Worm (Caenorhabditis elegans) whole organism, mixed stage, embryonic: ENCODE data around the gene F42C5.4.
A peak's percentile ranks its signal among the peaks of the same experiment; 100 is the strongest.
"Not testable (repeated sequence)": the region's sequence is repeated elsewhere in the genome, so short reads cannot be mapped to it uniquely, and the experiment has no call there.

Experiments used
- M03D4.4 ChIP-seq: sonication (generic microtip); optimal IDR thresholded peaks from 2 replicates; lab custom pipeline; 2017; ENCODE audit warnings: mild to moderate bottlenecking, missing genetic modification characterization, missing compliant biosample characterization
- bed-3 ChIP-seq: fragments of 200-800 bp; sonication (Bioruptor generic); optimal IDR thresholded peaks from 3 replicates; lab custom pipeline; 2018; ENCODE audit warnings: mild to moderate bottlenecking, missing genetic modification characterization, moderate library complexity, missing compliant biosample characterization
- blmp-1 ChIP-seq: fragments of 150-350 bp; optimal IDR thresholded peaks from 2 replicates; lab custom pipeline; 2014; ENCODE audit warnings: missing biosample characterization, missing genetic modification characterization
- ceh-39 ChIP-seq: fragments of 150-350 bp; optimal IDR thresholded peaks from 2 replicates; lab custom pipeline; 2014; ENCODE audit warnings: missing biosample characterization, missing genetic modification characterization
- ceh-43 ChIP-seq: fragments of 200-800 bp; sonication (Bioruptor generic); optimal IDR thresholded peaks from 2 replicates; lab custom pipeline; 2018; ENCODE audit warnings: mild to moderate bottlenecking, missing genetic modification characterization, moderate library complexity, missing compliant biosample characterization
- ceh-83 ChIP-seq: fragments of 200-800 bp; sonication (Bioruptor generic); optimal IDR thresholded peaks from 2 replicates; lab custom pipeline; 2018; ENCODE audit warnings: mild to moderate bottlenecking, missing genetic modification characterization, missing compliant biosample characterization
- ces-1 ChIP-seq: fragments of 150-350 bp; optimal IDR thresholded peaks from 2 replicates; lab custom pipeline; 2014; ENCODE audit warnings: missing biosample characterization, missing genetic modification reagents, missing genetic modification characterization
- cnd-1 ChIP-seq: fragments of 200-800 bp; sonication (Bioruptor generic); optimal IDR thresholded peaks from 2 replicates; lab custom pipeline; 2018; ENCODE audit warnings: mild to moderate bottlenecking, missing genetic modification characterization, missing compliant biosample characterization
- drap-1 ChIP-seq: fragments of 200-800 bp; sonication (Bioruptor generic); optimal IDR thresholded peaks from 3 replicates; lab custom pipeline; 2018; ENCODE audit warnings: mild to moderate bottlenecking, missing genetic modification characterization, missing compliant biosample characterization
- elt-1 ChIP-seq: sonication (generic microtip); optimal IDR thresholded peaks from 2 replicates; lab custom pipeline; 2017; ENCODE audit warnings: missing genetic modification characterization, mild to moderate bottlenecking, missing compliant biosample characterization, antibody characterized with exemption, moderate library complexity, borderline replicate concordance; ENCODE audit not compliant: insufficient read depth
- elt-3 ChIP-seq: fragments of 150-350 bp; optimal IDR thresholded peaks from 2 replicates; lab custom pipeline; 2014; ENCODE audit warnings: missing biosample characterization, missing genetic modification characterization
- flh-1 ChIP-seq: fragments of 200-800 bp; sonication (Bioruptor generic); optimal IDR thresholded peaks from 2 replicates; lab custom pipeline; 2018; ENCODE audit warnings: mild to moderate bottlenecking, missing genetic modification characterization, moderate library complexity, missing compliant biosample characterization
- ham-2 ChIP-seq: fragments of 200-800 bp; sonication (Bioruptor generic); optimal IDR thresholded peaks from 2 replicates; lab custom pipeline; 2018; ENCODE audit warnings: mild to moderate bottlenecking, missing genetic modification characterization, missing compliant biosample characterization
- hlh-1 ChIP-seq: fragments of 150-350 bp; optimal IDR thresholded peaks from 2 replicates; lab custom pipeline; 2014; ENCODE audit warnings: missing biosample characterization, missing genetic modification reagents, missing genetic modification characterization
- lin-32 ChIP-seq: fragments of 200-800 bp; sonication (Bioruptor generic); optimal IDR thresholded peaks from 2 replicates; lab custom pipeline; 2018; ENCODE audit warnings: mild to moderate bottlenecking, missing genetic modification characterization, missing compliant biosample characterization
- mab-5 ChIP-seq: fragments of 150-350 bp; optimal IDR thresholded peaks from 2 replicates; lab custom pipeline; 2014; ENCODE audit warnings: missing biosample characterization, missing genetic modification characterization
- mep-1 ChIP-seq: fragments of 150-350 bp; optimal IDR thresholded peaks from 2 replicates; lab custom pipeline; 2017; ENCODE audit warnings: missing biosample characterization, missing genetic modification reagents, missing genetic modification characterization, inconsistent platforms
- nhr-12 ChIP-seq: fragments of 150-350 bp; optimal IDR thresholded peaks from 2 replicates; lab custom pipeline; 2014; ENCODE audit warnings: missing biosample characterization, missing genetic modification characterization
- nhr-2 ChIP-seq: fragments of 150-350 bp; optimal IDR thresholded peaks from 2 replicates; lab custom pipeline; 2014; ENCODE audit warnings: missing biosample characterization, missing genetic modification characterization
- nhr-237 ChIP-seq: fragments of 150-350 bp; optimal IDR thresholded peaks from 2 replicates; lab custom pipeline; 2014; ENCODE audit warnings: missing biosample characterization, missing genetic modification characterization
- nhr-28 ChIP-seq: fragments of 150-350 bp; optimal IDR thresholded peaks from 2 replicates; lab custom pipeline; 2014; ENCODE audit warnings: missing biosample characterization, missing genetic modification characterization
- nhr-76 ChIP-seq: sonication (generic microtip); optimal IDR thresholded peaks from 2 replicates; lab custom pipeline; 2017; ENCODE audit warnings: missing biosample characterization, missing genetic modification characterization
- pha-4 ChIP-seq: fragments of 150-350 bp; optimal IDR thresholded peaks from 2 replicates; lab custom pipeline; 2018; ENCODE audit warnings: missing biosample characterization, missing genetic modification reagents, missing genetic modification characterization
- sem-2 ChIP-seq: fragments of 200-800 bp; sonication (Bioruptor generic); optimal IDR thresholded peaks from 2 replicates; lab custom pipeline; 2018; ENCODE audit warnings: mild to moderate bottlenecking, missing genetic modification characterization, missing compliant biosample characterization
- snpc-4 ChIP-seq: fragments of 150-350 bp; optimal IDR thresholded peaks from 2 replicates; lab custom pipeline; 2014; ENCODE audit warnings: missing biosample characterization, missing genetic modification characterization
- sptf-1 ChIP-seq: sonication (generic microtip); optimal IDR thresholded peaks from 2 replicates; lab custom pipeline; 2017; ENCODE audit warnings: mild to moderate bottlenecking, missing genetic modification characterization, moderate library complexity, missing compliant biosample characterization
- tbx-8 ChIP-seq: fragments of 200-800 bp; sonication (Bioruptor generic); optimal IDR thresholded peaks from 2 replicates; lab custom pipeline; 2018; ENCODE audit warnings: mild to moderate bottlenecking, missing genetic modification characterization, moderate library complexity, missing compliant biosample characterization
- unc-120 ChIP-seq: sonication (generic microtip); optimal IDR thresholded peaks from 2 replicates; lab custom pipeline; 2017; ENCODE audit warnings: missing genetic modification characterization, missing compliant biosample characterization; ENCODE audit not compliant: poor library complexity, severe bottlenecking
- unc-39 ChIP-seq: fragments of 150-350 bp; optimal IDR thresholded peaks from 2 replicates; lab custom pipeline; 2014; ENCODE audit warnings: missing biosample characterization, missing genetic modification characterization
- unc-62 ChIP-seq: fragments of 150-350 bp; optimal IDR thresholded peaks from 2 replicates; lab custom pipeline; 2014; ENCODE audit warnings: missing biosample characterization, missing genetic modification reagents, missing genetic modification characterization
- zip-8 ChIP-seq: fragments of 150-350 bp; optimal IDR thresholded peaks from 2 replicates; lab custom pipeline; 2014; ENCODE audit warnings: missing biosample characterization, missing genetic modification characterization
- ztf-11 ChIP-seq: fragments of 150-350 bp; optimal IDR thresholded peaks from 2 replicates; lab custom pipeline; 2014; ENCODE audit warnings: missing biosample characterization, missing genetic modification characterization

Gene F42C5.4

ce11 chrIV:7274969-7275548, 16.9 kb downstream of the F42C5.4 start:
- TF ChIP-seq mep-1 (tag; lab: Kevin White, UChicago) = no peak
- TF ChIP-seq ztf-11 (tag; lab: Kevin White, UChicago) = no peak
- peak; percentile 76 for TF ChIP-seq ces-1 (GFP tag; lab: Kevin White, UChicago)
- TF ChIP-seq sptf-1 = no peak
- TF ChIP-seq drap-1 (GFP tag; lab: Kevin White, UChicago) = no peak
- TF ChIP-seq ham-2 (GFP tag; lab: Kevin White, UChicago) = no peak
- TF ChIP-seq, all 35 proteins: peak for 1

- TF ChIP-seq nhr-76 (tag; lab: Kevin White, UChicago) (no peak), mab-5 (no peak), M03D4.4 (tag; lab: Kevin White, UChicago) (no peak), unc-120 (tag; lab: Kevin White, UChicago) (no peak), mep-1 (tag; lab: Kevin White, UChicago) (no peak), nhr-28 (tag; lab: Kevin White, UChicago) (no peak), lin-32 (GFP tag; lab: Kevin White, UChicago) (no peak), unc-62 (GFP tag; lab: Kevin White, UChicago) (no peak)
- TF ChIP-seq, all 35 proteins: peak for 0
These were observed 28.8 kb downstream of the F42C5.4 start, which contains the start of gene glb-2 for ce11 chrIV:7263137-7263536. Gene glb-2 (minus strand): TSS chrIV:7263237.

ce11 chrIV:7260587-7260986, 31.3 kb downstream of the F42C5.4 start, which contains the start of gene C06E4.3:
Gene C06E4.3 (plus strand): TSS chrIV:7260875.
- TF ChIP-seq hlh-1 (tag; lab: Kevin White, UChicago) = no peak

DNA sequence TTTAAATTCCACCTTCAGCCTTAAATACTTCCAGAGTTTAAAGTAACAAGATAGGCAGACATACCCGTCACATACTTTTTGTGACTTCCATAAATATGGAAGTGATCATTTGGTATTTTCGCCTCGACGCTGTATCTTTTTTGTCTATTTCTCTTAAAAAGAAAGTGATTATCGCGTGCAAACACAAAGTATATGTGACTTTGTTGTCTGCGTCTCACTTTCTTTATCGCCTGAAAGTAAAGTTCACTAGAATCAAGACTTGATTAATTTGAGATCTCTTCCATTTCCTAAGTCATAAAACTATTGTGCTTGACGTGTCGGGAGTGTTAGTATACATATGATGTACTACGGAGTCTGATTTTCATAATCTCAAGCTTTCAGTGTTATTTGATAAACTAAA, 33.7 kb downstream of the F42C5.4 start, which contains the start of gene C06E4.6:
Gene C06E4.6 (minus strand): TSS at position 51 of the 400 bp plus-strand sequence.
- TF ChIP-seq mab-5 = no peak
- TF ChIP-seq nhr-76 (tag; lab: Kevin White, UChicago) = no peak
- TF ChIP-seq blmp-1 (tag; lab: Kevin White, UChicago) = no peak
- TF ChIP-seq nhr-12 = no peak
- no peak for TF ChIP-seq sptf-1
- no peak for TF ChIP-seq ceh-43 (GFP tag; lab: Kevin White, UChicago)
- TF ChIP-seq unc-62 (GFP tag; lab: Kevin White, UChicago) = no peak
- no peak for TF ChIP-seq cnd-1
- TF ChIP-seq elt-3 = no peak
- no peak for TF ChIP-seq ces-1 (GFP tag; lab: Kevin White, UChicago)
- no peak for TF ChIP-seq nhr-2
- no peak for TF ChIP-seq elt-1 (tag; lab: Kevin White, UChicago)
- no peak for TF ChIP-seq snpc-4 (tag; lab: Kevin White, UChicago)
- no peak for TF ChIP-seq ceh-39 (tag; lab: Kevin White, UChicago)
- TF ChIP-seq flh-1 (GFP tag; lab: Kevin White, UChicago) = no peak
- TF ChIP-seq bed-3 (GFP tag; lab: Kevin White, UChicago) = no peak
- no peak for TF ChIP-seq tbx-8 (GFP tag; lab: Kevin White, UChicago)
- TF ChIP-seq, all 35 proteins: peak for 0

ce11 chrIV:7254690-7255089, 37.2 kb downstream of the F42C5.4 start, which contains the start of gene C06E4.5:
Gene C06E4.5 (plus strand): TSS chrIV:7254990.
- not testable (repeated sequence) for TF ChIP-seq sem-2 (GFP tag; lab: Kevin White, UChicago); nhr-237; ceh-83 (GFP tag; lab: Kevin White, UChicago)

ce11 chrIV:7253271-7253670, 38.7 kb downstream of the F42C5.4 start:
- TF ChIP-seq nhr-12 (no peak), unc-39 (no peak), zip-8 (no peak), nhr-237 (no peak), cnd-1 (no peak), hlh-1 (tag; lab: Kevin White, UChicago) (no peak), ceh-39 (tag; lab: Kevin White, UChicago) (no peak), pha-4 (tag; lab: Kevin White, UChicago) (no peak), mab-5 (no peak), sem-2 (GFP tag; lab: Kevin White, UChicago) (no peak), elt-1 (tag; lab: Kevin White, UChicago) (no peak)
